Fruit fly (Drosophila melanogaster) whole organism, embryonic: ENCODE measurements around the gene CG42824.

Experiments used
- Atf6 ChIP-seq: fragments of 200-800 bp; sonication (Bioruptor generic); IDR thresholded peaks from 2 replicates; pipeline ENCODE4 v1.3.6; 2022; ENCODE audit warnings: missing biosample characterization, missing genetic modification characterization
- B-H2 ChIP-seq: fragments of 200-800 bp; sonication (Bioruptor generic); optimal IDR thresholded peaks from 2 replicates; lab custom pipeline; 2018; ENCODE audit warnings: missing biosample characterization, mild to moderate bottlenecking, missing genetic modification characterization
- Blimp-1 ChIP-seq: fragments of 200-800 bp; sonication (Bioruptor generic); optimal IDR thresholded peaks from 3 replicates; lab custom pipeline; 2018; ENCODE audit warnings: missing biosample characterization, missing genetic modification characterization, mild to moderate bottlenecking, moderate library complexity, missing genetic modification reagents
- CG11398 ChIP-seq: fragments of 200-800 bp; sonication (Bioruptor generic); optimal IDR thresholded peaks from 2 replicates; lab custom pipeline; 2016; ENCODE audit warnings: missing biosample characterization, missing genetic modification characterization
- CG11456 ChIP-seq: fragments of 200-800 bp; sonication (Bioruptor generic); IDR thresholded peaks from 3 replicates; pipeline ENCODE4 v1.3.6; 2022; ENCODE audit warnings: missing biosample characterization, missing genetic modification characterization
- CG12219 ChIP-seq: fragments of 200-800 bp; sonication (Bioruptor generic); optimal IDR thresholded peaks from 3 replicates; lab custom pipeline; 2018; ENCODE audit warnings: missing biosample characterization, mild to moderate bottlenecking, missing genetic modification characterization
- CG12942 ChIP-seq: fragments of 200-800 bp; sonication (Bioruptor generic); optimal IDR thresholded peaks from 3 replicates; lab custom pipeline; 2016; ENCODE audit warnings: missing biosample characterization, missing genetic modification characterization
- CG13424 ChIP-seq: fragments of 200-800 bp; sonication (Bioruptor generic); optimal IDR thresholded peaks from 2 replicates; lab custom pipeline; 2019; ENCODE audit warnings: missing biosample characterization, mild to moderate bottlenecking, missing genetic modification characterization, moderate library complexity
- CG14667 ChIP-seq: fragments of 200-800 bp; sonication (Bioruptor generic); IDR thresholded peaks from 2 replicates; pipeline ENCODE4 v1.3.6; 2022; ENCODE audit warnings: missing biosample characterization, missing genetic modification characterization
- CG17912 ChIP-seq: fragments of 200-800 bp; sonication (Bioruptor generic); optimal IDR thresholded peaks from 2 replicates; lab custom pipeline; 2018; ENCODE audit warnings: missing biosample characterization, mild to moderate bottlenecking, missing genetic modification characterization
- CG18599 ChIP-seq: fragments of 200-800 bp; sonication (Bioruptor generic); optimal IDR thresholded peaks from 3 replicates; lab custom pipeline; 2017; ENCODE audit warnings: missing biosample characterization, missing genetic modification characterization, mild to moderate bottlenecking, moderate library complexity, missing genetic modification reagents
- CG18764 ChIP-seq: fragments of 200-800 bp; sonication (Bioruptor generic); optimal IDR thresholded peaks from 3 replicates; lab custom pipeline; 2016; ENCODE audit warnings: missing biosample characterization, missing genetic modification characterization
- CG2120 ChIP-seq: fragments of 200-800 bp; sonication (Bioruptor generic); optimal IDR thresholded peaks from 3 replicates; lab custom pipeline; 2016; ENCODE audit warnings: missing biosample characterization, missing genetic modification characterization
- CG2678 ChIP-seq: fragments of 200-800 bp; sonication (Bioruptor generic); optimal IDR thresholded peaks from 3 replicates; lab custom pipeline; 2019; ENCODE audit warnings: missing biosample characterization, mild to moderate bottlenecking, missing genetic modification characterization, moderate library complexity
- CG2889 ChIP-seq: fragments of 200-800 bp; sonication (Bioruptor generic); IDR thresholded peaks from 3 replicates; pipeline ENCODE4 v1.3.6; 2022; ENCODE audit warnings: missing biosample characterization, missing genetic modification characterization
- CG34224 ChIP-seq: fragments of 200-800 bp; sonication (Bioruptor generic); IDR thresholded peaks from 3 replicates; pipeline ENCODE4 v1.3.6; 2022; ENCODE audit warnings: missing biosample characterization, missing genetic modification characterization; ENCODE audit not compliant: partially characterized antibody
- CG6689 ChIP-seq: fragments of 200-800 bp; sonication (Bioruptor generic); IDR thresholded peaks from 2 replicates; pipeline ENCODE4 v1.3.6; 2022; ENCODE audit warnings: missing biosample characterization, missing genetic modification characterization
- CG7745 ChIP-seq: fragments of 200-800 bp; sonication (Bioruptor generic); optimal IDR thresholded peaks from 2 replicates; lab custom pipeline; 2018; ENCODE audit warnings: missing biosample characterization, mild to moderate bottlenecking, missing genetic modification characterization, moderate library complexity
- CG9797 ChIP-seq: fragments of 200-800 bp; sonication (Bioruptor generic); optimal IDR thresholded peaks from 3 replicates; lab custom pipeline; 2018; ENCODE audit warnings: missing biosample characterization, mild to moderate bottlenecking, missing genetic modification characterization
- Eip74EF ChIP-seq, 2 experiments: fragments of 200-800 bp in 1 of 2; fragments of >200 bp in 1 of 2; sonication (Bioruptor generic) in 1 of 2; optimal IDR thresholded peaks; 2 replicates each; lab custom pipeline; 2017 to 2019; ENCODE audit warnings: missing biosample characterization in 2 of 2, missing genetic modification characterization in 2 of 2, mild to moderate bottlenecking in 1 of 2, moderate library complexity in 1 of 2
- Elba2 ChIP-seq: fragments of 200-800 bp; sonication (Bioruptor generic); optimal IDR thresholded peaks from 3 replicates; lab custom pipeline; 2016; ENCODE audit warnings: missing biosample characterization, missing genetic modification characterization
- Fer3 ChIP-seq: fragments of 200-800 bp; sonication (Bioruptor generic); optimal IDR thresholded peaks from 2 replicates; lab custom pipeline; 2018; ENCODE audit warnings: missing biosample characterization, mild to moderate bottlenecking, missing genetic modification characterization, moderate library complexity
- Hmr ChIP-seq: fragments of 200-800 bp; sonication (Bioruptor generic); optimal IDR thresholded peaks from 3 replicates; lab custom pipeline; 2017; ENCODE audit warnings: mild to moderate bottlenecking, missing biosample characterization, missing genetic modification reagents, missing genetic modification characterization
- Hsf ChIP-seq: fragments of 200-800 bp; sonication (Bioruptor generic); optimal IDR thresholded peaks from 3 replicates; lab custom pipeline; 2016; ENCODE audit warnings: missing biosample characterization, missing genetic modification characterization
- Lpt ChIP-seq: fragments of >200 bp; optimal IDR thresholded peaks from 2 replicates; lab custom pipeline; 2018; ENCODE audit warnings: missing biosample characterization, missing genetic modification characterization
- Mes4 ChIP-seq: fragments of 200-800 bp; sonication (Bioruptor generic); optimal IDR thresholded peaks from 2 replicates; lab custom pipeline; 2016; ENCODE audit warnings: missing biosample characterization, missing genetic modification characterization
- Mrtf ChIP-seq: fragments of 200-800 bp; sonication (Bioruptor generic); IDR thresholded peaks from 3 replicates; pipeline ENCODE4 v1.3.6; 2022; ENCODE audit warnings: missing biosample characterization, missing genetic modification characterization
- Sox100B ChIP-seq: fragments of 200-800 bp; sonication (Bioruptor generic); optimal IDR thresholded peaks from 3 replicates; lab custom pipeline; 2018; ENCODE audit warnings: missing biosample characterization, mild to moderate bottlenecking, missing genetic modification characterization
- Usf ChIP-seq: fragments of 200-800 bp; sonication (Bioruptor generic); optimal IDR thresholded peaks from 2 replicates; lab custom pipeline; 2017; ENCODE audit warnings: missing genotype, missing biosample characterization, missing genetic modification characterization
- aop ChIP-seq: fragments of 200-800 bp; sonication (Bioruptor generic); IDR thresholded peaks from 2 replicates; pipeline ENCODE4 v1.3.6; 2022; ENCODE audit warnings: missing biosample characterization, missing genetic modification characterization
- ase ChIP-seq: fragments of 200-800 bp; sonication (Bioruptor generic); IDR thresholded peaks from 3 replicates; pipeline ENCODE4 v1.3.6; 2022; ENCODE audit warnings: missing biosample characterization, missing genetic modification characterization
- az2 ChIP-seq: fragments of 200-800 bp; sonication (Bioruptor generic); optimal IDR thresholded peaks from 3 replicates; lab custom pipeline; 2016; ENCODE audit warnings: missing biosample characterization, missing genetic modification characterization
- chm ChIP-seq: fragments of 200-800 bp; sonication (Bioruptor generic); IDR thresholded peaks from 2 replicates; pipeline ENCODE4 v1.3.6; 2022; ENCODE audit warnings: missing biosample characterization, missing genetic modification characterization
- en ChIP-seq: fragments of 200-800 bp; sonication (Bioruptor generic); optimal IDR thresholded peaks from 2 replicates; lab custom pipeline; 2016; ENCODE audit warnings: missing biosample characterization, missing genetic modification characterization
- eyg ChIP-seq: fragments of 200-800 bp; sonication (Bioruptor generic); optimal IDR thresholded peaks from 3 replicates; lab custom pipeline; 2016; ENCODE audit warnings: missing biosample characterization, missing genetic modification characterization
- gce ChIP-seq: fragments of 200-800 bp; sonication (Bioruptor generic); IDR thresholded peaks from 3 replicates; pipeline ENCODE4 v1.3.6; 2022; ENCODE audit warnings: missing biosample characterization, missing genetic modification characterization
- gcm2 ChIP-seq: fragments of 200-800 bp; sonication (Bioruptor generic); optimal IDR thresholded peaks from 2 replicates; lab custom pipeline; 2016; ENCODE audit warnings: missing biosample characterization, missing genetic modification characterization
- gfzf ChIP-seq: fragments of 200-800 bp; sonication (Bioruptor generic); optimal IDR thresholded peaks from 2 replicates; lab custom pipeline; 2016; ENCODE audit warnings: missing biosample characterization, mild to moderate bottlenecking, missing genetic modification characterization, moderate library complexity
- jigr1 ChIP-seq: fragments of 200-800 bp; sonication (Bioruptor generic); IDR thresholded peaks from 3 replicates; pipeline ENCODE4 v1.3.6; 2022; ENCODE audit warnings: missing biosample characterization, missing genetic modification characterization
- jing ChIP-seq: fragments of 200-800 bp; sonication (Bioruptor generic); optimal IDR thresholded peaks from 2 replicates; lab custom pipeline; 2018; ENCODE audit warnings: missing biosample characterization, mild to moderate bottlenecking, missing genetic modification characterization
- lmd ChIP-seq: fragments of 200-800 bp; sonication (Bioruptor generic); IDR thresholded peaks from 2 replicates; pipeline ENCODE4 v1.3.6; 2022; ENCODE audit warnings: missing biosample characterization, missing genetic modification characterization
- lov ChIP-seq, 2 experiments: fragments of 200-800 bp in 1 of 2; fragments of >200 bp in 1 of 2; sonication (Bioruptor generic) in 1 of 2; IDR thresholded peaks in 1 of 2; optimal IDR thresholded peaks in 1 of 2; 2 replicates in 1 of 2; 3 replicates in 1 of 2; pipeline versions ENCODE4 v1.3.6 to Lab custom; 2017 to 2022; ENCODE audit warnings: missing biosample characterization in 1 of 2, missing genetic modification characterization in 1 of 2
- pb ChIP-seq: fragments of 200-800 bp; sonication (Bioruptor generic); optimal IDR thresholded peaks from 3 replicates; lab custom pipeline; 2016; ENCODE audit warnings: missing biosample characterization, missing genetic modification characterization
- pzg ChIP-seq: fragments of 200-800 bp; sonication (Bioruptor generic); optimal IDR thresholded peaks from 3 replicates; lab custom pipeline; 2018; ENCODE audit warnings: missing biosample characterization, mild to moderate bottlenecking, missing genetic modification characterization, moderate library complexity
- tup ChIP-seq: fragments of 200-800 bp; sonication (Bioruptor generic); optimal IDR thresholded peaks from 2 replicates; lab custom pipeline; 2016; ENCODE audit warnings: missing biosample characterization, mild to moderate bottlenecking, missing genetic modification characterization, moderate library complexity
- unc-4 ChIP-seq: fragments of 200-800 bp; sonication (Bioruptor generic); IDR thresholded peaks from 2 replicates; pipeline ENCODE4 v1.3.6; 2022; ENCODE audit warnings: missing biosample characterization, missing genetic modification characterization; ENCODE audit not compliant: partially characterized antibody
- vfl ChIP-seq: fragments of 200-800 bp; sonication (Bioruptor generic); optimal IDR thresholded peaks from 2 replicates; lab custom pipeline; 2016; ENCODE audit warnings: missing biosample characterization, missing genetic modification characterization
- zen ChIP-seq: fragments of 200-800 bp; sonication (Bioruptor generic); optimal IDR thresholded peaks from 3 replicates; lab custom pipeline; 2018; ENCODE audit warnings: missing biosample characterization, mild to moderate bottlenecking, missing genetic modification characterization, moderate library complexity

CG42824 gene

dm6 chr3R:17385329-17386019 is 20.8 kb downstream of the CG42824 start (continued):
- TF ChIP-seq pb (peak; percentile 57), Elba2 (GFP tag; lab: Kevin White, UChicago) (peak; percentile 34), Atf6 (GFP tag; lab: Robert Waterston, UW) (peak; percentile 80), Mes4 (GFP tag; lab: Kevin White, UChicago) (peak; percentile 65), B-H2 (peak; percentile 90), pzg (GFP tag; lab: Kevin White, UChicago) (peak; percentile 96), CG14667 (GFP tag; lab: Robert Waterston, UW) (no peak), CG7745 (tag; lab: Kevin White, UChicago) (no peak), aop (GFP tag; lab: Robert Waterston, UW) (0 out of 2 replicates have a peak, but pooled peaks have one; percentile 45), jigr1 (GFP tag; lab: Robert Waterston, UW) (0 out of 3 replicates have a peak, but pooled peaks have one; percentile 11), zen (peak; percentile 21), CG18764 (peak; percentile 4), gfzf (GFP tag; lab: Kevin White, UChicago) (peak; percentile 84), unc-4 (GFP tag; lab: Robert Waterston, UW) (peak; percentile 46; the same call in 1 of the 2 replicates), lmd (GFP tag; lab: Robert Waterston, UW) (peak; percentile 64; the same call in 1 of the 2 replicates), lov (optimal IDR thresholded peaks at IDR 0.05; lab: Kevin White, UChicago) (no peak), lov (GFP tag; IDR thresholded peaks at IDR 0.05; lab: Robert Waterston, UW) (peak; percentile 66; the same call in 2 of the 3 replicates), vfl (GFP tag; lab: Kevin White, UChicago) (peak; percentile 57), CG18599 (GFP tag; lab: Kevin White, UChicago) (peak; percentile 67), jing (GFP tag; lab: Kevin White, UChicago) (peak; percentile 23), gce (GFP tag; lab: Robert Waterston, UW) (peak; percentile 46; the same call in 1 of the 3 replicates), CG11456 (GFP tag; lab: Robert Waterston, UW) (peak; percentile 77; the same call in 2 of the 3 replicates), chm (GFP tag; lab: Robert Waterston, UW) (no peak; the same call in 1 of the 2 replicates), Eip74EF (GFP tag; optimal IDR thresholded peaks at IDR 0.05; lab: Kevin White, UChicago) (peak in 1 of 2 experiments; percentile 56), CG13424 (tag; lab: Kevin White, UChicago) (peak; percentile 61), Lpt (no peak), Hmr (GFP tag; lab: Kevin White, UChicago) (peak; percentile 83), az2 (GFP tag; lab: Kevin White, UChicago) (peak; percentile 20), en (GFP tag; lab: Kevin White, UChicago) (no peak), CG9797 (peak; percentile 93), CG11398 (peak; percentile 16), gcm2 (GFP tag; lab: Kevin White, UChicago) (peak; percentile 3), CG34224 (GFP tag; lab: Robert Waterston, UW) (peak; percentile 40; the same call in 1 of the 3 replicates), CG12942 (GFP tag; lab: Kevin White, UChicago) (peak; percentile 38), CG12219 (peak; percentile 19), Blimp-1 (GFP tag; lab: Kevin White, UChicago) (peak; percentile 21), tup (peak; percentile 63), Fer3 (tag; lab: Kevin White, UChicago) (peak; percentile 49), CG2889 (no peak), Usf (GFP tag; lab: Kevin White, UChicago) (peak; percentile 37), CG2120 (GFP tag; lab: Kevin White, UChicago) (peak; percentile 83), eyg (GFP tag; lab: Kevin White, UChicago) (no peak), CG2678 (tag; lab: Kevin White, UChicago) (peak; percentile 73), CG17912 (peak; percentile 57), Sox100B (GFP tag; lab: Kevin White, UChicago) (peak; percentile 33), ase (no peak), CG6689 (GFP tag; lab: Robert Waterston, UW) (peak; percentile 56; the same call in 1 of the 2 replicates), Hsf (GFP tag; lab: Kevin White, UChicago) (peak; percentile 52), Mrtf (GFP tag; lab: Robert Waterston, UW) (peak; percentile 62; the same call in 2 of the 3 replicates)
